Fruit fly (Drosophila melanogaster) whole organism, embryonic: Measurements from ENCODE around the gene CG8349.

ENCODE experiments used
- Atf-2 ChIP-seq: fragments of 200-800 bp; sonication (Bioruptor generic); optimal IDR thresholded peaks from 2 replicates; lab custom pipeline; 2016; ENCODE audit warnings: missing biosample characterization, missing genetic modification characterization
- CG10366 ChIP-seq: fragments of 200-800 bp; sonication (Bioruptor generic); IDR thresholded peaks from 2 replicates; pipeline ENCODE4 v1.3.6; 2022; ENCODE audit warnings: missing biosample characterization, missing genetic modification characterization
- CG11093 ChIP-seq: fragments of 200-800 bp; sonication (Bioruptor generic); IDR thresholded peaks from 3 replicates; pipeline ENCODE4 v1.3.6; 2022; ENCODE audit warnings: missing biosample characterization, missing genetic modification characterization
- CG11247 ChIP-seq: fragments of 200-800 bp; sonication (Bioruptor generic); IDR thresholded peaks from 2 replicates; pipeline ENCODE4 v1.3.6; 2022; ENCODE audit warnings: missing biosample characterization, missing genetic modification characterization
- CG13296 ChIP-seq: fragments of 200-800 bp; sonication (Bioruptor generic); optimal IDR thresholded peaks from 3 replicates; lab custom pipeline; 2018; ENCODE audit warnings: missing biosample characterization, mild to moderate bottlenecking, missing genetic modification characterization
- CG13894 ChIP-seq: fragments of 200-800 bp; sonication (Bioruptor generic); optimal IDR thresholded peaks from 3 replicates; lab custom pipeline; 2018; ENCODE audit warnings: missing biosample characterization, mild to moderate bottlenecking, missing genetic modification characterization, moderate library complexity
- CG15011 ChIP-seq: fragments of 200-800 bp; sonication (Bioruptor generic); optimal IDR thresholded peaks from 3 replicates; lab custom pipeline; 2018; ENCODE audit warnings: missing biosample characterization, mild to moderate bottlenecking, missing genetic modification characterization
- CG17612 ChIP-seq: fragments of 200-800 bp; sonication (Bioruptor generic); IDR thresholded peaks from 2 replicates; pipeline ENCODE4 v1.3.6; 2022; ENCODE audit warnings: missing biosample characterization, missing genetic modification characterization
- CG17802 ChIP-seq: fragments of 200-800 bp; sonication (Bioruptor generic); optimal IDR thresholded peaks from 2 replicates; lab custom pipeline; 2018; ENCODE audit warnings: missing biosample characterization, mild to moderate bottlenecking, missing genetic modification characterization, moderate library complexity
- CG2199 ChIP-seq: fragments of 200-800 bp; sonication (Bioruptor generic); IDR thresholded peaks from 3 replicates; pipeline ENCODE4 v1.3.6; 2022; ENCODE audit warnings: missing biosample characterization, missing genetic modification characterization
- CG3065 ChIP-seq: fragments of 200-800 bp; sonication (Bioruptor generic); optimal IDR thresholded peaks from 2 replicates; lab custom pipeline; 2016; ENCODE audit warnings: missing biosample characterization, missing genetic modification characterization
- CG32532 ChIP-seq: fragments of 200-800 bp; sonication (Bioruptor generic); IDR thresholded peaks from 2 replicates; pipeline ENCODE4 v1.3.6; 2022; ENCODE audit warnings: missing biosample characterization, missing genetic modification characterization
- CG4282 ChIP-seq: fragments of 200-800 bp; sonication (Bioruptor generic); optimal IDR thresholded peaks from 2 replicates; lab custom pipeline; 2016; ENCODE audit warnings: missing biosample characterization, missing genetic modification characterization
- CG4360 ChIP-seq: fragments of 200-800 bp; sonication (Bioruptor generic); IDR thresholded peaks from 2 replicates; pipeline ENCODE4 v1.3.6; 2022; ENCODE audit warnings: missing biosample characterization, missing genetic modification characterization
- CG4730 ChIP-seq: fragments of 200-800 bp; sonication (Bioruptor generic); IDR thresholded peaks from 2 replicates; pipeline ENCODE4 v1.3.6; 2022; ENCODE audit warnings: missing biosample characterization, missing genetic modification characterization
- CG5180 ChIP-seq: fragments of 200-800 bp; sonication (Bioruptor generic); optimal IDR thresholded peaks from 3 replicates; lab custom pipeline; 2017; ENCODE audit warnings: missing biosample characterization, missing genetic modification characterization, mild to moderate bottlenecking, moderate library complexity, missing genetic modification reagents
- CG6791 ChIP-seq: fragments of 200-800 bp; sonication (Bioruptor generic); IDR thresholded peaks from 3 replicates; pipeline ENCODE4 v1.3.6; 2022; ENCODE audit warnings: missing biosample characterization, missing genetic modification characterization; ENCODE audit not compliant: partially characterized antibody
- CG7839 ChIP-seq: fragments of 200-800 bp; sonication (Bioruptor generic); optimal IDR thresholded peaks from 3 replicates; lab custom pipeline; 2018; ENCODE audit warnings: missing biosample characterization, mild to moderate bottlenecking, missing genetic modification characterization, moderate library complexity
- CG7987 ChIP-seq: fragments of 200-800 bp; sonication (Bioruptor generic); optimal IDR thresholded peaks from 2 replicates; lab custom pipeline; 2018; ENCODE audit warnings: missing biosample characterization, mild to moderate bottlenecking, missing genetic modification characterization, moderate library complexity
- CkIIα-i1 ChIP-seq: fragments of 200-800 bp; sonication (Bioruptor generic); IDR thresholded peaks from 2 replicates; pipeline ENCODE4 v1.3.6; 2022; ENCODE audit warnings: missing biosample characterization, missing genetic modification characterization
- Dip3 ChIP-seq: fragments of 200-800 bp; sonication (Bioruptor generic); optimal IDR thresholded peaks from 3 replicates; lab custom pipeline; 2016; ENCODE audit warnings: missing biosample characterization, missing genetic modification characterization
- Eip74EF ChIP-seq, 2 experiments: fragments of 200-800 bp in 1 of 2; fragments of >200 bp in 1 of 2; sonication (Bioruptor generic) in 1 of 2; optimal IDR thresholded peaks; 2 replicates each; lab custom pipeline; 2017 to 2019; ENCODE audit warnings: missing biosample characterization in 2 of 2, missing genetic modification characterization in 2 of 2, mild to moderate bottlenecking in 1 of 2, moderate library complexity in 1 of 2
- HLH3B ChIP-seq: fragments of 200-800 bp; sonication (Bioruptor generic); IDR thresholded peaks from 2 replicates; pipeline ENCODE4 v1.3.6; 2022; ENCODE audit warnings: missing biosample characterization, missing genetic modification characterization
- Hr51 ChIP-seq, 2 experiments: fragments of 200-800 bp; sonication (Bioruptor generic); optimal IDR thresholded peaks; 2 replicates in 1 of 2; 3 replicates in 1 of 2; lab custom pipeline; 2016 to 2018; ENCODE audit warnings: missing biosample characterization in 2 of 2, missing genetic modification characterization in 2 of 2, mild to moderate bottlenecking in 1 of 2, moderate library complexity in 1 of 2
- Optix ChIP-seq: fragments of 200-800 bp; sonication (Bioruptor generic); IDR thresholded peaks from 3 replicates; pipeline ENCODE4 v1.3.6; 2022; ENCODE audit warnings: missing biosample characterization, missing genetic modification characterization
- Rx ChIP-seq: fragments of 200-800 bp; sonication (Bioruptor generic); IDR thresholded peaks from 2 replicates; pipeline ENCODE4 v1.3.6; 2022; ENCODE audit warnings: missing biosample characterization, missing genetic modification characterization
- Sry-δ ChIP-seq: fragments of 200-800 bp; sonication (Bioruptor generic); optimal IDR thresholded peaks from 2 replicates; lab custom pipeline; 2016; ENCODE audit warnings: missing biosample characterization, missing genetic modification characterization
- Xrp1 ChIP-seq: fragments of 200-800 bp; sonication (Bioruptor generic); IDR thresholded peaks from 2 replicates; pipeline ENCODE4 v1.3.6; 2022; ENCODE audit warnings: missing biosample characterization, missing genetic modification characterization
- amos ChIP-seq: fragments of 200-800 bp; sonication (Bioruptor generic); IDR thresholded peaks from 2 replicates; pipeline ENCODE4 v1.3.6; 2022; ENCODE audit warnings: missing biosample characterization, missing genetic modification characterization; ENCODE audit not compliant: partially characterized antibody
- ase ChIP-seq: fragments of 200-800 bp; sonication (Bioruptor generic); IDR thresholded peaks from 3 replicates; pipeline ENCODE4 v1.3.6; 2022; ENCODE audit warnings: missing biosample characterization, missing genetic modification characterization
- ato ChIP-seq: fragments of 200-800 bp; sonication (Bioruptor generic); IDR thresholded peaks from 2 replicates; pipeline ENCODE4 v1.3.6; 2022; ENCODE audit warnings: missing biosample characterization, missing genetic modification characterization; ENCODE audit not compliant: partially characterized antibody
- crc ChIP-seq: fragments of 200-800 bp; sonication (Bioruptor generic); optimal IDR thresholded peaks from 2 replicates; lab custom pipeline; 2016; ENCODE audit warnings: missing biosample characterization, missing genetic modification characterization
- croc ChIP-seq: fragments of 200-800 bp; sonication (Bioruptor generic); conservative IDR thresholded peaks from 3 replicates; pipeline ENCODE4 v1.3.6; 2022; ENCODE audit warnings: missing biosample characterization, missing genetic modification characterization
- crol ChIP-seq: fragments of 200-800 bp; sonication (Bioruptor generic); IDR thresholded peaks from 2 replicates; pipeline ENCODE4 v1.3.6; 2022; ENCODE audit warnings: missing biosample characterization, missing genetic modification characterization
- emc ChIP-seq: fragments of 200-800 bp; sonication (Bioruptor generic); optimal IDR thresholded peaks from 2 replicates; lab custom pipeline; 2016; ENCODE audit warnings: missing biosample characterization, missing genetic modification characterization
- esg ChIP-seq: fragments of 200-800 bp; sonication (Bioruptor generic); conservative IDR thresholded peaks from 2 replicates; pipeline ENCODE4 v1.3.6; 2022; ENCODE audit warnings: missing biosample characterization, missing genetic modification characterization
- fru ChIP-seq: fragments of >200 bp; optimal IDR thresholded peaks from 2 replicates; lab custom pipeline; 2017
- fu2 ChIP-seq: fragments of 200-800 bp; sonication (Bioruptor generic); optimal IDR thresholded peaks from 2 replicates; lab custom pipeline; 2016; ENCODE audit warnings: missing biosample characterization, missing genetic modification characterization
- hth ChIP-seq: fragments of >200 bp; optimal IDR thresholded peaks from 2 replicates; lab custom pipeline; 2017; ENCODE audit warnings: inconsistent platforms
- kah ChIP-seq: fragments of 200-800 bp; sonication (Bioruptor generic); optimal IDR thresholded peaks from 2 replicates; lab custom pipeline; 2018; ENCODE audit warnings: missing biosample characterization, mild to moderate bottlenecking, missing genetic modification characterization
- mirr ChIP-seq: fragments of 200-800 bp; sonication (Bioruptor generic); optimal IDR thresholded peaks from 3 replicates; lab custom pipeline; 2018; ENCODE audit warnings: missing biosample characterization, mild to moderate bottlenecking, missing genetic modification characterization
- onecut ChIP-seq: fragments of 200-800 bp; sonication (Bioruptor generic); IDR thresholded peaks from 2 replicates; pipeline ENCODE4 v1.3.6; 2022; ENCODE audit warnings: missing biosample characterization, missing genetic modification characterization
- pho ChIP-seq: fragments of 200-800 bp; sonication (Bioruptor generic); optimal IDR thresholded peaks from 2 replicates; lab custom pipeline; 2016; ENCODE audit warnings: missing biosample characterization, missing genetic modification characterization
- phol ChIP-seq: fragments of 200-800 bp; sonication (Bioruptor generic); optimal IDR thresholded peaks from 3 replicates; lab custom pipeline; 2018; ENCODE audit warnings: missing biosample characterization, mild to moderate bottlenecking, missing genetic modification characterization, moderate library complexity
- pita ChIP-seq: fragments of 200-800 bp; sonication (Bioruptor generic); optimal IDR thresholded peaks from 2 replicates; lab custom pipeline; 2017; ENCODE audit warnings: missing biosample characterization, mild to moderate bottlenecking, missing genetic modification characterization
- pzg ChIP-seq: fragments of 200-800 bp; sonication (Bioruptor generic); optimal IDR thresholded peaks from 3 replicates; lab custom pipeline; 2018; ENCODE audit warnings: missing biosample characterization, mild to moderate bottlenecking, missing genetic modification characterization, moderate library complexity
- ro ChIP-seq: fragments of 200-800 bp; sonication (Bioruptor generic); IDR thresholded peaks from 2 replicates; pipeline ENCODE4 v1.3.6; 2022; ENCODE audit warnings: missing biosample characterization, missing genetic modification characterization
- sna ChIP-seq: fragments of 200-800 bp; sonication (Bioruptor generic); IDR thresholded peaks from 2 replicates; pipeline ENCODE4 v1.3.6; 2022; ENCODE audit warnings: missing biosample characterization, missing genetic modification characterization; ENCODE audit not compliant: partially characterized antibody
- so ChIP-seq: fragments of 200-800 bp; sonication (Bioruptor generic); IDR thresholded peaks from 3 replicates; pipeline ENCODE4 v1.3.6; 2022; ENCODE audit warnings: missing biosample characterization, missing genetic modification characterization
- sug ChIP-seq: fragments of 200-800 bp; optimal IDR thresholded peaks from 2 replicates; lab custom pipeline; 2019; ENCODE audit warnings: missing biosample characterization, mild to moderate bottlenecking, missing genetic modification characterization, moderate library complexity
- tgo ChIP-seq: fragments of 200-800 bp; sonication (Bioruptor generic); IDR thresholded peaks from 3 replicates; pipeline ENCODE4 v1.3.6; 2022; ENCODE audit warnings: missing biosample characterization, missing genetic modification characterization
- zen ChIP-seq: fragments of 200-800 bp; sonication (Bioruptor generic); optimal IDR thresholded peaks from 3 replicates; lab custom pipeline; 2018; ENCODE audit warnings: missing biosample characterization, mild to moderate bottlenecking, missing genetic modification characterization, moderate library complexity

The CG8349 gene

DNA sequence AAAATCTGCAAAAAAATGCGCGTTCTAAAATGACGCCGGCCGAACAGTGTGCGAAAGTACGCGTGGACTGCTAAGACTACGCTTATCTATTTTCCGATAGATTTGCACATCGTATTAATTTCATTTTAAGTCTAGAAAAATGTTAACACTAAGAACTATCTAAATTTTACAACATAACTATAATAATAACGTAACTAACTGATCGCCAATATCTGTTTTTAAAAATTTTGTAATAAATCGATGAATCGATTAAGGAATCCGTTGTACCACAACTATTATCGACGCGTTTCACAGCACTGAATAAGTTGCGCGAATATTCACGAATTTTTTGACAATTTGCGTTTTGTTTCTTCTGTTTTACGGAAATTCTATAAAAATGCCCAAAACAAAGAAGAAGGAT, 4.6 kb upstream of the CG8349 start, which contains the start of gene Ssb-c31a:
Gene Ssb-c31a (plus strand): TSS at position 278 of the 400 bp plus-strand sequence.
- TF ChIP-seq Sry-δ (peak; percentile 84), CG2199 (GFP tag; lab: Robert Waterston, UW) (no peak), Rx (no peak), CkIIα-i1 (GFP tag; lab: Robert Waterston, UW) (no peak), CG11247 (GFP tag; lab: Robert Waterston, UW) (no peak), CG7839 (tag; lab: Kevin White, UChicago) (peak; percentile 49), emc (peak; percentile 33), mirr (no peak), CG4730 (GFP tag; lab: Robert Waterston, UW) (no peak), zen (peak; percentile 44), sna (GFP tag; lab: Robert Waterston, UW) (peak; percentile 63; the same call in 1 of the 2 replicates), CG6791 (GFP tag; lab: Robert Waterston, UW) (no peak), tgo (peak; percentile 47; the same call in 1 of the 3 replicates), CG4282 (GFP tag; lab: Kevin White, UChicago) (no peak), so (0 out of 3 replicates have a peak, but pooled peaks have one; percentile 18), CG13894 (no peak), Hr51 (GFP tag; optimal IDR thresholded peaks at IDR 0.05; lab: Kevin White, UChicago) (peak; percentile 31 to 48), Atf-2 (GFP tag; lab: Kevin White, UChicago) (peak; percentile 51), crol (no peak), CG5180 (no peak), CG32532 (0 out of 2 replicates have a peak, but pooled peaks have one; percentile 17), onecut (GFP tag; lab: Robert Waterston, UW) (peak; percentile 88), Optix (GFP tag; lab: Robert Waterston, UW) (no peak), amos (GFP tag; lab: Robert Waterston, UW) (peak; percentile 71), CG15011 (GFP tag; lab: Kevin White, UChicago) (no peak), Dip3 (GFP tag; lab: Kevin White, UChicago) (peak; percentile 44), sug (tag; lab: Kevin White, UChicago) (peak; percentile 71), CG11093 (GFP tag; lab: Robert Waterston, UW) (no peak), fu2 (GFP tag; lab: Kevin White, UChicago) (no peak), fru (lab: Kevin White, UChicago) (no peak), CG7987 (no peak), HLH3B (GFP tag; lab: Robert Waterston, UW) (0 out of 2 replicates have a peak, but pooled peaks have one; percentile 16), CG17802 (tag; lab: Kevin White, UChicago) (no peak), phol (tag; lab: Kevin White, UChicago) (peak; percentile 73), esg (no peak), Eip74EF (GFP tag; optimal IDR thresholded peaks at IDR 0.05; lab: Kevin White, UChicago) (no peak), pita (no peak), CG3065 (no peak), CG4360 (no peak), pho (GFP tag; lab: Kevin White, UChicago) (peak; percentile 62), pzg (GFP tag; lab: Kevin White, UChicago) (peak; percentile 58), Xrp1 (GFP tag; lab: Robert Waterston, UW) (peak; percentile 57), CG17612 (GFP tag; lab: Robert Waterston, UW) (no peak), hth (lab: Kevin White, UChicago) (no peak), CG13296 (peak; percentile 62), kah (GFP tag; lab: Kevin White, UChicago) (no peak), croc (GFP tag; lab: Robert Waterston, UW) (peak; percentile 33; the same call in 1 of the 3 replicates), ato (GFP tag; lab: Robert Waterston, UW) (no peak), ro (GFP tag; lab: Robert Waterston, UW) (no peak), crc (GFP tag; lab: Kevin White, UChicago) (no peak), CG10366 (GFP tag; lab: Robert Waterston, UW) (peak; percentile 30; the same call in 1 of the 2 replicates), ase (GFP tag; lab: Robert Waterston, UW) (no peak)
